Worm (Caenorhabditis elegans) whole organism, L4 larva: ENCODE data around the gene ran-3.

Source experiments
- Y48G9A.11 ChIP-seq: fragments of 200-800 bp; sonication (Bioruptor generic); IDR thresholded peaks from 2 replicates; pipeline ENCODE4 v1.3.6; 2022; ENCODE audit warnings: missing genetic modification reagents, missing genetic modification characterization, missing compliant biosample characterization
- egl-27 ChIP-seq: sonication (generic microtip); optimal IDR thresholded peaks from 3 replicates; lab custom pipeline; 2017; ENCODE audit warnings: missing biosample characterization, missing genetic modification reagents, missing genetic modification characterization
- lin-38 ChIP-seq: fragments of 200-800 bp; sonication (Bioruptor generic); IDR thresholded peaks from 2 replicates; pipeline ENCODE4 v1.3.6; 2022; ENCODE audit warnings: missing genetic modification reagents, missing genetic modification characterization, missing compliant biosample characterization
- unc-62 ChIP-seq, 3 experiments: fragments of 150-350 bp in 1 of 3; sonication (generic microtip); optimal IDR thresholded peaks in 2 of 3; peaks in 1 of 3; 1 replicate in 1 of 3; 2 replicates in 2 of 3; lab custom pipeline; 2014 to 2017; ENCODE audit warnings: missing biosample characterization in 3 of 3, missing genetic modification characterization in 3 of 3, missing genetic modification reagents in 3 of 3, missing genotype in 1 of 3

The ran-3 gene

ce11 chrII:8273060-8273459, 51.8 kb downstream of the ran-3 start:
- TF ChIP-seq Y48G9A.11 (GFP tag; lab: Robert Waterston, UW) (no peak), unc-62 (GFP tag; optimal IDR thresholded peaks at IDR 0.05 in 1 of 2; lab: Kevin White, UChicago) (peak in 1 of 2 experiments; percentile 93), unc-62 (tag; optimal IDR thresholded peaks at IDR 0.05; lab: Kevin White, UChicago) (no peak), lin-38 (GFP tag; lab: Robert Waterston, UW) (0 out of 2 replicates have a peak, but pooled peaks have one; percentile 34), egl-27 (no peak)
